Fruit fly (Drosophila melanogaster) whole organism, embryonic: Measurements from ENCODE around the gene Tcs6.

ENCODE experiments used
- CG10209 ChIP-seq: fragments of 200-800 bp; sonication (Bioruptor generic); optimal IDR thresholded peaks from 3 replicates; lab custom pipeline; 2017; ENCODE audit warnings: missing biosample characterization, mild to moderate bottlenecking, missing genetic modification characterization, missing genetic modification reagents
- CG1024 ChIP-seq: fragments of 200-800 bp; sonication (Bioruptor generic); IDR thresholded peaks from 2 replicates; pipeline ENCODE4 v1.3.6; 2022; ENCODE audit warnings: missing biosample characterization, missing genetic modification characterization
- CG11247 ChIP-seq: fragments of 200-800 bp; sonication (Bioruptor generic); IDR thresholded peaks from 2 replicates; pipeline ENCODE4 v1.3.6; 2022; ENCODE audit warnings: missing biosample characterization, missing genetic modification characterization
- CG11696 ChIP-seq: fragments of 200-800 bp; sonication (Bioruptor generic); IDR thresholded peaks from 2 replicates; pipeline ENCODE4 v1.3.6; 2022; ENCODE audit warnings: missing biosample characterization, missing genetic modification characterization
- CG12155 ChIP-seq: fragments of 200-800 bp; sonication (Bioruptor generic); optimal IDR thresholded peaks from 3 replicates; lab custom pipeline; 2016; ENCODE audit warnings: missing biosample characterization, missing genetic modification characterization
- CG12299 ChIP-seq: fragments of 200-800 bp; sonication (Bioruptor generic); optimal IDR thresholded peaks from 2 replicates; lab custom pipeline; 2018; ENCODE audit warnings: missing biosample characterization, mild to moderate bottlenecking, missing genetic modification characterization
- CG13296 ChIP-seq: fragments of 200-800 bp; sonication (Bioruptor generic); optimal IDR thresholded peaks from 3 replicates; lab custom pipeline; 2018; ENCODE audit warnings: missing biosample characterization, mild to moderate bottlenecking, missing genetic modification characterization
- CG14667 ChIP-seq: fragments of 200-800 bp; sonication (Bioruptor generic); IDR thresholded peaks from 2 replicates; pipeline ENCODE4 v1.3.6; 2022; ENCODE audit warnings: missing biosample characterization, missing genetic modification characterization
- CG17328 ChIP-seq: fragments of 200-800 bp; sonication (Bioruptor generic); IDR thresholded peaks from 2 replicates; pipeline ENCODE4 v1.3.6; 2022; ENCODE audit warnings: missing biosample characterization, missing genetic modification characterization
- CG17385 ChIP-seq: fragments of 200-800 bp; sonication (Bioruptor generic); optimal IDR thresholded peaks from 3 replicates; lab custom pipeline; 2018; ENCODE audit warnings: missing biosample characterization, mild to moderate bottlenecking, missing genetic modification characterization
- CG17912 ChIP-seq: fragments of 200-800 bp; sonication (Bioruptor generic); optimal IDR thresholded peaks from 2 replicates; lab custom pipeline; 2018; ENCODE audit warnings: missing biosample characterization, mild to moderate bottlenecking, missing genetic modification characterization
- CG1832 ChIP-seq: fragments of 200-800 bp; sonication (Bioruptor generic); optimal IDR thresholded peaks from 2 replicates; lab custom pipeline; 2017; ENCODE audit warnings: missing biosample characterization, mild to moderate bottlenecking, missing genetic modification characterization, inconsistent platforms
- CG2129 ChIP-seq: fragments of 200-800 bp; sonication (Bioruptor generic); IDR thresholded peaks from 2 replicates; pipeline ENCODE4 v1.3.6; 2022; ENCODE audit warnings: missing biosample characterization, missing genetic modification characterization; ENCODE audit not compliant: partially characterized antibody
- CG33213 ChIP-seq: fragments of 200-800 bp; sonication (Bioruptor generic); optimal IDR thresholded peaks from 3 replicates; lab custom pipeline; 2016; ENCODE audit warnings: missing biosample characterization, missing genetic modification characterization
- CG3838 ChIP-seq: fragments of 200-800 bp; sonication (Bioruptor generic); optimal IDR thresholded peaks from 3 replicates; lab custom pipeline; 2016; ENCODE audit warnings: missing biosample characterization, missing genetic modification characterization
- CG43689 ChIP-seq: fragments of 200-800 bp; sonication (Bioruptor generic); IDR thresholded peaks from 2 replicates; pipeline ENCODE4 v1.3.6; 2022; ENCODE audit warnings: missing biosample characterization, missing genetic modification characterization
- CG4424 ChIP-seq: fragments of 200-800 bp; sonication (Bioruptor generic); optimal IDR thresholded peaks from 3 replicates; lab custom pipeline; 2016; ENCODE audit warnings: missing biosample characterization, missing genetic modification characterization
- CG4707 ChIP-seq: fragments of 200-800 bp; sonication (Bioruptor generic); optimal IDR thresholded peaks from 2 replicates; lab custom pipeline; 2018; ENCODE audit warnings: missing biosample characterization, mild to moderate bottlenecking, missing genetic modification characterization, moderate library complexity
- CG4854 ChIP-seq: fragments of 200-800 bp; sonication (Bioruptor generic); optimal IDR thresholded peaks from 2 replicates; lab custom pipeline; 2016; ENCODE audit warnings: missing biosample characterization, missing genetic modification characterization, inconsistent platforms
- CG7271 ChIP-seq: fragments of 200-800 bp; sonication (Bioruptor generic); optimal IDR thresholded peaks from 2 replicates; lab custom pipeline; 2018; ENCODE audit warnings: missing biosample characterization, mild to moderate bottlenecking, missing genetic modification characterization, moderate library complexity
- CG7372 ChIP-seq: fragments of 200-800 bp; sonication (Bioruptor generic); IDR thresholded peaks from 2 replicates; pipeline ENCODE4 v1.3.6; 2022; ENCODE audit warnings: missing biosample characterization, missing genetic modification characterization
- CG8944 ChIP-seq: fragments of 200-800 bp; sonication (Bioruptor generic); optimal IDR thresholded peaks from 3 replicates; lab custom pipeline; 2016; ENCODE audit warnings: missing biosample characterization, missing genetic modification characterization
- HLH4C ChIP-seq: fragments of 200-800 bp; sonication (Bioruptor generic); IDR thresholded peaks from 3 replicates; pipeline ENCODE4 v1.3.6; 2022; ENCODE audit warnings: missing biosample characterization, missing genetic modification characterization; ENCODE audit not compliant: partially characterized antibody
- HLHmδ ChIP-seq: fragments of 200-800 bp; sonication (Bioruptor generic); optimal IDR thresholded peaks from 2 replicates; lab custom pipeline; 2018; ENCODE audit warnings: missing biosample characterization, mild to moderate bottlenecking, missing genetic modification characterization, moderate library complexity
- NFAT ChIP-seq: fragments of 200-800 bp; sonication (Bioruptor generic); IDR thresholded peaks from 2 replicates; pipeline ENCODE4 v1.3.6; 2022; ENCODE audit warnings: missing biosample characterization, missing genetic modification characterization
- Poxn ChIP-seq: fragments of 200-800 bp; sonication (Bioruptor generic); IDR thresholded peaks from 2 replicates; pipeline ENCODE4 v1.3.6; 2022; ENCODE audit warnings: missing biosample characterization, missing genetic modification characterization
- Six4 ChIP-seq: fragments of 200-800 bp; sonication (Bioruptor generic); optimal IDR thresholded peaks from 2 replicates; lab custom pipeline; 2016; ENCODE audit warnings: missing biosample characterization, missing genetic modification characterization
- Sry-δ ChIP-seq: fragments of 200-800 bp; sonication (Bioruptor generic); optimal IDR thresholded peaks from 2 replicates; lab custom pipeline; 2016; ENCODE audit warnings: missing biosample characterization, missing genetic modification characterization
- Vsx1 ChIP-seq: fragments of 200-800 bp; sonication (Bioruptor generic); optimal IDR thresholded peaks from 2 replicates; lab custom pipeline; 2017; ENCODE audit warnings: missing biosample characterization, mild to moderate bottlenecking, missing genetic modification characterization, missing genetic modification reagents
- Xrp1 ChIP-seq: fragments of 200-800 bp; sonication (Bioruptor generic); IDR thresholded peaks from 2 replicates; pipeline ENCODE4 v1.3.6; 2022; ENCODE audit warnings: missing biosample characterization, missing genetic modification characterization
- aop ChIP-seq: fragments of 200-800 bp; sonication (Bioruptor generic); IDR thresholded peaks from 2 replicates; pipeline ENCODE4 v1.3.6; 2022; ENCODE audit warnings: missing biosample characterization, missing genetic modification characterization
- br ChIP-seq: fragments of >200 bp; optimal IDR thresholded peaks from 2 replicates; lab custom pipeline; 2017
- cato ChIP-seq: fragments of 200-800 bp; sonication (Bioruptor generic); optimal IDR thresholded peaks from 2 replicates; lab custom pipeline; 2016; ENCODE audit warnings: missing biosample characterization, missing genetic modification characterization, borderline replicate concordance
- croc ChIP-seq: fragments of 200-800 bp; sonication (Bioruptor generic); conservative IDR thresholded peaks from 3 replicates; pipeline ENCODE4 v1.3.6; 2022; ENCODE audit warnings: missing biosample characterization, missing genetic modification characterization
- emc ChIP-seq: fragments of 200-800 bp; sonication (Bioruptor generic); optimal IDR thresholded peaks from 2 replicates; lab custom pipeline; 2016; ENCODE audit warnings: missing biosample characterization, missing genetic modification characterization
- fd64A ChIP-seq: fragments of 200-800 bp; sonication (Bioruptor generic); optimal IDR thresholded peaks from 3 replicates; lab custom pipeline; 2018; ENCODE audit warnings: missing biosample characterization, mild to moderate bottlenecking, missing genetic modification characterization
- gfzf ChIP-seq: fragments of 200-800 bp; sonication (Bioruptor generic); optimal IDR thresholded peaks from 2 replicates; lab custom pipeline; 2016; ENCODE audit warnings: missing biosample characterization, mild to moderate bottlenecking, missing genetic modification characterization, moderate library complexity
- grn ChIP-seq: fragments of 200-800 bp; sonication (Bioruptor generic); optimal IDR thresholded peaks from 3 replicates; lab custom pipeline; 2017; ENCODE audit warnings: missing biosample characterization, missing genetic modification characterization
- h ChIP-seq: fragments of >200 bp; optimal IDR thresholded peaks from 2 replicates; lab custom pipeline; 2017
- jumu ChIP-seq: fragments of 200-800 bp; sonication (Bioruptor generic); optimal IDR thresholded peaks from 3 replicates; lab custom pipeline; 2016; ENCODE audit warnings: missing biosample characterization, missing genetic modification characterization
- klu ChIP-seq: fragments of 200-800 bp; sonication (Bioruptor generic); IDR thresholded peaks from 2 replicates; pipeline ENCODE4 v1.3.6; 2022; ENCODE audit warnings: missing biosample characterization, missing genetic modification characterization
- lbe ChIP-seq: fragments of 200-800 bp; sonication (Bioruptor generic); optimal IDR thresholded peaks from 2 replicates; lab custom pipeline; 2016; ENCODE audit warnings: missing biosample characterization, mild to moderate bottlenecking, missing genetic modification characterization
- maf-S ChIP-seq: fragments of 200-800 bp; sonication (Bioruptor generic); optimal IDR thresholded peaks from 2 replicates; lab custom pipeline; 2016; ENCODE audit warnings: missing biosample characterization, missing genetic modification characterization
- nom ChIP-seq: fragments of 200-800 bp; sonication (Bioruptor generic); optimal IDR thresholded peaks from 2 replicates; lab custom pipeline; 2017; ENCODE audit warnings: missing biosample characterization, missing genetic modification characterization, mild to moderate bottlenecking, moderate library complexity, missing genetic modification reagents
- odd ChIP-seq: fragments of 200-800 bp; sonication (Bioruptor generic); optimal IDR thresholded peaks from 2 replicates; lab custom pipeline; 2017; ENCODE audit warnings: missing biosample characterization, mild to moderate bottlenecking, missing genetic modification characterization
- org-1 ChIP-seq: fragments of 200-800 bp; sonication (Bioruptor generic); optimal IDR thresholded peaks from 2 replicates; lab custom pipeline; 2017; ENCODE audit warnings: missing biosample characterization, missing genetic modification characterization
- p53 ChIP-seq: fragments of 200-800 bp; sonication (Bioruptor generic); optimal IDR thresholded peaks from 2 replicates; lab custom pipeline; 2016; ENCODE audit warnings: missing biosample characterization, missing genetic modification characterization
- pan ChIP-seq, 4 experiments: fragments of >200 bp in 3 of 4; fragments of 200-800 bp in 1 of 4; sonication (Bioruptor generic) in 1 of 4; optimal IDR thresholded peaks in 3 of 4; IDR thresholded peaks in 1 of 4; 2 replicates each; pipeline versions ENCODE4 v1.3.6 to Lab custom; 2017 to 2022; ENCODE audit warnings: missing biosample characterization in 2 of 4, missing genetic modification characterization in 2 of 4, mixed read lengths in 1 of 4
- toy ChIP-seq: fragments of 200-800 bp; sonication (Bioruptor generic); IDR thresholded peaks from 2 replicates; pipeline ENCODE4 v1.3.6; 2022; ENCODE audit warnings: missing biosample characterization, missing genetic modification characterization
- unpg ChIP-seq: fragments of 200-800 bp; sonication (Bioruptor generic); optimal IDR thresholded peaks from 3 replicates; lab custom pipeline; 2018; ENCODE audit warnings: missing biosample characterization, mild to moderate bottlenecking, missing genetic modification characterization, moderate library complexity
- wek ChIP-seq: fragments of 200-800 bp; sonication (Bioruptor generic); optimal IDR thresholded peaks from 3 replicates; lab custom pipeline; 2018; ENCODE audit warnings: missing biosample characterization, mild to moderate bottlenecking, missing genetic modification characterization, moderate library complexity

Gene Tcs6

dm6 chr3R:26059195-26059594, 1.2 kb upstream of the Tcs6 start, which contains the start of the genes RpL34a and Trmt61 (continued):
- TF ChIP-seq Vsx1 (GFP tag; lab: Kevin White, UChicago) (peak; percentile 93), klu (GFP tag; lab: Robert Waterston, UW) (peak; percentile 41; the same call in 1 of the 2 replicates), Sry-δ (GFP tag; lab: Kevin White, UChicago) (peak; percentile 98), CG14667 (GFP tag; lab: Robert Waterston, UW) (peak; percentile 41; the same call in 1 of the 2 replicates), NFAT (peak; percentile 54; the same call in 1 of the 2 replicates), HLHmδ (no peak), cato (peak; percentile 70), croc (peak; percentile 63), gfzf (peak; percentile 35), CG13296 (GFP tag; lab: Kevin White, UChicago) (peak; percentile 95), Poxn (no peak), CG33213 (GFP tag; lab: Kevin White, UChicago) (peak; percentile 86), fd64A (peak; percentile 89), CG4854 (GFP tag; lab: Kevin White, UChicago) (peak; percentile 76), CG7271 (tag; lab: Kevin White, UChicago) (peak; percentile 96), CG17328 (GFP tag; lab: Robert Waterston, UW) (peak; percentile 86), CG1832 (GFP tag; lab: Kevin White, UChicago) (no peak), jumu (GFP tag; lab: Kevin White, UChicago) (peak; percentile 66), maf-S (GFP tag; lab: Kevin White, UChicago) (peak; percentile 73), br (lab: Kevin White, UChicago) (no peak), org-1 (GFP tag; lab: Kevin White, UChicago) (peak; percentile 79), CG12299 (tag; lab: Kevin White, UChicago) (peak; percentile 76), CG11696 (GFP tag; lab: Robert Waterston, UW) (0 out of 2 replicates have a peak, but pooled peaks have one; percentile 27), CG11247 (GFP tag; lab: Robert Waterston, UW) (peak; percentile 34; the same call in 1 of the 2 replicates), CG8944 (GFP tag; lab: Kevin White, UChicago) (peak; percentile 46), CG4707 (GFP tag; lab: Kevin White, UChicago) (peak; percentile 70), CG3838 (no peak), pan (optimal IDR thresholded peaks at IDR 0.05; lab: Kevin White, UChicago) (no peak), pan (GFP tag; optimal IDR thresholded peaks at IDR 0.05 in 1 of 2, IDR thresholded peaks at IDR 0.05 in 1 of 2) (peak in 1 of 2 experiments; percentile 83), lbe (peak; percentile 73), CG10209 (GFP tag; lab: Kevin White, UChicago) (peak; percentile 89), Six4 (GFP tag; lab: Kevin White, UChicago) (peak; percentile 81), grn (peak; percentile 54), CG17912 (peak; percentile 76), CG17385 (peak; percentile 99), toy (GFP tag; lab: Robert Waterston, UW) (peak; percentile 35; the same call in 1 of the 2 replicates), nom (peak; percentile 79), wek (GFP tag; lab: Kevin White, UChicago) (peak; percentile 81), CG2129 (GFP tag; lab: Robert Waterston, UW) (peak; percentile 81), CG1024 (GFP tag; lab: Robert Waterston, UW) (no peak), emc (GFP tag; lab: Kevin White, UChicago) (peak; percentile 29), unpg (peak; percentile 85), CG43689 (peak; percentile 75), HLH4C (peak; percentile 82), CG12155 (GFP tag; lab: Kevin White, UChicago) (peak; percentile 75), p53 (GFP tag; lab: Kevin White, UChicago) (peak; percentile 70), odd (GFP tag; lab: Kevin White, UChicago) (peak; percentile 92), aop (0 out of 2 replicates have a peak, but pooled peaks have one; percentile 30), Xrp1 (GFP tag; lab: Robert Waterston, UW) (peak; percentile 25; the same call in 1 of the 2 replicates), CG7372 (GFP tag; lab: Robert Waterston, UW) (peak; percentile 66), CG4424 (GFP tag; lab: Kevin White, UChicago) (peak; percentile 87), h (lab: Kevin White, UChicago) (no peak)
